Worm (Caenorhabditis elegans) whole organism, L4 larva: ENCODE results near the gene nhr-12.
A peak's percentile ranks its signal among the peaks of the same experiment; 100 is the strongest.

Experiments used
- F26F4.8 ChIP-seq: fragments of 200-800 bp; sonication (Bioruptor generic); conservative IDR thresholded peaks from 2 replicates; pipeline ENCODE4 v1.3.6; 2022; ENCODE audit warnings: missing genetic modification characterization, missing compliant biosample characterization
- F44E2.7 ChIP-seq: fragments of 200-800 bp; sonication (Bioruptor generic); IDR thresholded peaks from 2 replicates; pipeline ENCODE4 v2.1.2; 2022; ENCODE audit warnings: missing genetic modification characterization, missing compliant biosample characterization
- F49E8.2 ChIP-seq: sonication (generic microtip); optimal IDR thresholded peaks from 2 replicates; lab custom pipeline; 2016; ENCODE audit warnings: missing compliant biosample characterization, mild to moderate bottlenecking, missing genetic modification characterization, borderline replicate concordance
- Y48G9A.11 ChIP-seq: fragments of 200-800 bp; sonication (Bioruptor generic); IDR thresholded peaks from 2 replicates; pipeline ENCODE4 v1.3.6; 2022; ENCODE audit warnings: missing genetic modification reagents, missing genetic modification characterization, missing compliant biosample characterization
- Y75B8A.6 ChIP-seq: fragments of 200-800 bp; sonication (Bioruptor generic); IDR thresholded peaks from 2 replicates; pipeline ENCODE4 v1.3.6; 2022; ENCODE audit warnings: missing genetic modification reagents, missing genetic modification characterization, missing compliant biosample characterization
- aha-1 ChIP-seq: fragments of 150-350 bp; peaks from one replicate; lab custom pipeline; 2014; ENCODE audit warnings: missing biosample characterization, missing genetic modification characterization
- ama-1 ChIP-seq: fragments of 150-350 bp; optimal IDR thresholded peaks from 2 replicates; lab custom pipeline; 2014; ENCODE audit warnings: inconsistent platforms, mixed read lengths
- arid-1 ChIP-seq: fragments of 200-800 bp; sonication (Bioruptor generic); conservative IDR thresholded peaks from 2 replicates; pipeline ENCODE4 v1.3.6; 2022; ENCODE audit warnings: missing genetic modification reagents, missing genetic modification characterization, missing compliant biosample characterization
- ceh-44 ChIP-seq: fragments of 200-800 bp; sonication (Bioruptor generic); IDR thresholded peaks from 2 replicates; pipeline ENCODE4 v1.3.6; 2022; ENCODE audit warnings: missing genetic modification reagents, missing genetic modification characterization, missing compliant biosample characterization
- ceh-62 ChIP-seq: sonication (generic microtip); optimal IDR thresholded peaks from 2 replicates; lab custom pipeline; 2017; ENCODE audit warnings: missing biosample characterization, missing genetic modification characterization
- ces-1 ChIP-seq: fragments of 150-350 bp; sonication (generic microtip); optimal IDR thresholded peaks from 4 replicates; lab custom pipeline; 2014; ENCODE audit warnings: missing biosample characterization, missing genetic modification reagents, missing genetic modification characterization
- daf-16 ChIP-seq, 3 experiments: sonication (generic microtip); optimal IDR thresholded peaks; 2 replicates each; lab custom pipeline; 2016 to 2017; ENCODE audit warnings: missing genetic modification characterization in 3 of 3, missing genetic modification reagents in 3 of 3, mild to moderate bottlenecking in 2 of 3, missing compliant biosample characterization in 2 of 3, missing biosample characterization in 1 of 3, moderate library complexity in 1 of 3
- dmd-8 ChIP-seq: fragments of 200-800 bp; sonication (Bioruptor generic); IDR thresholded peaks from 2 replicates; pipeline ENCODE4 v1.3.6; 2022; ENCODE audit warnings: missing genetic modification characterization, missing compliant biosample characterization
- duxl-1 ChIP-seq: sonication (generic microtip); optimal IDR thresholded peaks from 2 replicates; lab custom pipeline; 2016; ENCODE audit warnings: mild to moderate bottlenecking, missing genetic modification characterization, moderate library complexity, missing compliant biosample characterization; ENCODE audit not compliant: poor library complexity
- dve-1 ChIP-seq: sonication (generic microtip); optimal IDR thresholded peaks from 2 replicates; lab custom pipeline; 2017; ENCODE audit warnings: antibody characterized with exemption, mild to moderate bottlenecking, missing genetic modification characterization, missing compliant biosample characterization; ENCODE audit not compliant: insufficient read depth
- egl-27 ChIP-seq: sonication (generic microtip); optimal IDR thresholded peaks from 3 replicates; lab custom pipeline; 2017; ENCODE audit warnings: missing biosample characterization, missing genetic modification reagents, missing genetic modification characterization
- hif-1 ChIP-seq, 2 experiments: sonication (generic microtip); optimal IDR thresholded peaks; 2 replicates each; lab custom pipeline; 2016 to 2017; ENCODE audit warnings: missing compliant biosample characterization in 2 of 2, missing genetic modification characterization in 2 of 2, missing genetic modification reagents in 2 of 2, missing genotype in 2 of 2, mild to moderate bottlenecking in 1 of 2
- hlh-11 ChIP-seq: fragments of 200-800 bp; sonication (Bioruptor generic); optimal IDR thresholded peaks from 2 replicates; lab custom pipeline; 2018; ENCODE audit warnings: mild to moderate bottlenecking, missing genetic modification characterization, missing compliant biosample characterization
- hlh-30 ChIP-seq: sonication (generic microtip); optimal IDR thresholded peaks from 2 replicates; lab custom pipeline; 2017; ENCODE audit warnings: antibody characterized with exemption, mild to moderate bottlenecking, missing genetic modification characterization, missing compliant biosample characterization; ENCODE audit not compliant: insufficient read depth
- jun-1 ChIP-seq: fragments of 150-350 bp; optimal IDR thresholded peaks from 2 replicates; lab custom pipeline; 2014; ENCODE audit warnings: missing biosample characterization, missing genetic modification reagents, missing genetic modification characterization
- lin-1 ChIP-seq: fragments of 200-800 bp; sonication (Bioruptor generic); IDR thresholded peaks from 2 replicates; pipeline ENCODE4 v1.3.6; 2022; ENCODE audit warnings: missing genetic modification reagents, missing genetic modification characterization, missing compliant biosample characterization
- lin-13 ChIP-seq: fragments of 150-350 bp; optimal IDR thresholded peaks from 2 replicates; lab custom pipeline; 2014; ENCODE audit warnings: missing biosample characterization, missing genetic modification reagents, missing genetic modification characterization
- lin-15B ChIP-seq: fragments of 150-350 bp; sonication (generic microtip); optimal IDR thresholded peaks from 3 replicates; lab custom pipeline; 2014; ENCODE audit warnings: missing biosample characterization, missing genetic modification characterization
- lin-29 ChIP-seq: fragments of 200-800 bp; sonication (Bioruptor generic); IDR thresholded peaks from 2 replicates; pipeline ENCODE4 v1.3.6; 2022; ENCODE audit warnings: missing genetic modification reagents, missing genetic modification characterization, missing compliant biosample characterization
- lin-38 ChIP-seq: fragments of 200-800 bp; sonication (Bioruptor generic); IDR thresholded peaks from 2 replicates; pipeline ENCODE4 v1.3.6; 2022; ENCODE audit warnings: missing genetic modification reagents, missing genetic modification characterization, missing compliant biosample characterization
- lsy-2 ChIP-seq, 2 experiments: fragments of 150-350 bp in 1 of 2; sonication (generic microtip) in 1 of 2; optimal IDR thresholded peaks; 2 replicates each; lab custom pipeline; 2014 to 2017; ENCODE audit warnings: missing biosample characterization in 2 of 2, missing genetic modification characterization in 2 of 2
- madf-9 ChIP-seq: fragments of 200-800 bp; sonication (Bioruptor generic); conservative IDR thresholded peaks from 2 replicates; pipeline ENCODE4 v1.3.6; 2022; ENCODE audit warnings: missing genetic modification reagents, missing genetic modification characterization, missing compliant biosample characterization
- mdl-1 ChIP-seq, 2 experiments: fragments of 150-350 bp in 1 of 2; sonication (generic microtip) in 1 of 2; optimal IDR thresholded peaks; 2 replicates each; lab custom pipeline; 2014 to 2017; ENCODE audit warnings: missing biosample characterization in 2 of 2, missing genetic modification characterization in 2 of 2
- mep-1 ChIP-seq: fragments of 150-350 bp; sonication (generic microtip); optimal IDR thresholded peaks from 3 replicates; lab custom pipeline; 2014; ENCODE audit warnings: missing biosample characterization, missing genetic modification characterization
- mes-2 ChIP-seq: sonication (generic microtip); optimal IDR thresholded peaks from 2 replicates; lab custom pipeline; 2016; ENCODE audit warnings: missing genotype, mild to moderate bottlenecking, missing genetic modification characterization, missing compliant biosample characterization; ENCODE audit not compliant: poor library complexity, severe bottlenecking
- mxl-3 ChIP-seq: fragments of 200-800 bp; sonication (Bioruptor generic); optimal IDR thresholded peaks from 2 replicates; lab custom pipeline; 2018; ENCODE audit warnings: mild to moderate bottlenecking, missing genetic modification characterization, missing compliant biosample characterization
- nhr-10 ChIP-seq: fragments of 150-350 bp; optimal IDR thresholded peaks from 2 replicates; lab custom pipeline; 2014; ENCODE audit warnings: missing biosample characterization, missing genetic modification characterization
- nhr-102 ChIP-seq: sonication (generic microtip); optimal IDR thresholded peaks from 2 replicates; lab custom pipeline; 2016; ENCODE audit warnings: mild to moderate bottlenecking, missing genetic modification characterization, moderate library complexity, missing compliant biosample characterization
- nhr-11 ChIP-seq: fragments of 150-350 bp; optimal IDR thresholded peaks from 2 replicates; lab custom pipeline; 2014; ENCODE audit warnings: missing biosample characterization, missing genetic modification characterization
- nhr-25 ChIP-seq: sonication (generic microtip); optimal IDR thresholded peaks from 2 replicates; lab custom pipeline; 2017; ENCODE audit warnings: missing genetic modification characterization, mild to moderate bottlenecking, missing compliant biosample characterization, antibody characterized with exemption, moderate library complexity, borderline replicate concordance; ENCODE audit not compliant: insufficient read depth
- nhr-28 ChIP-seq: fragments of 150-350 bp; optimal IDR thresholded peaks from 2 replicates; lab custom pipeline; 2014; ENCODE audit warnings: missing biosample characterization, missing genetic modification characterization
- nhr-48 ChIP-seq: sonication (generic microtip); optimal IDR thresholded peaks from 2 replicates; lab custom pipeline; 2016; ENCODE audit warnings: mild to moderate bottlenecking, missing genetic modification characterization, missing compliant biosample characterization
- saeg-2 ChIP-seq: fragments of 200-800 bp; sonication (Bioruptor generic); IDR thresholded peaks from 2 replicates; pipeline ENCODE4 v1.3.6; 2022; ENCODE audit warnings: missing genetic modification reagents, missing genetic modification characterization, missing compliant biosample characterization
- snpc-1.2 ChIP-seq: fragments of 200-800 bp; sonication (Bioruptor generic); IDR thresholded peaks from 2 replicates; pipeline ENCODE4 v1.3.6; 2022; ENCODE audit warnings: missing genetic modification reagents, missing genetic modification characterization, missing compliant biosample characterization
- spr-1 ChIP-seq: sonication (generic microtip); optimal IDR thresholded peaks from 2 replicates; lab custom pipeline; 2016; ENCODE audit warnings: mild to moderate bottlenecking, missing genetic modification characterization, missing compliant biosample characterization
- tag-97 ChIP-seq: fragments of 200-800 bp; sonication (Bioruptor generic); IDR thresholded peaks from 2 replicates; pipeline ENCODE4 v1.3.6; 2022; ENCODE audit warnings: missing genetic modification characterization, missing compliant biosample characterization
- tra-1 ChIP-seq: fragments of 200-800 bp; sonication (Bioruptor generic); IDR thresholded peaks from 2 replicates; pipeline ENCODE4 v1.3.6; 2022; ENCODE audit warnings: missing genetic modification reagents, missing genetic modification characterization, missing compliant biosample characterization
- unc-62 ChIP-seq, 3 experiments: fragments of 150-350 bp in 1 of 3; sonication (generic microtip); optimal IDR thresholded peaks in 2 of 3; peaks in 1 of 3; 1 replicate in 1 of 3; 2 replicates in 2 of 3; lab custom pipeline; 2014 to 2017; ENCODE audit warnings: missing biosample characterization in 3 of 3, missing genetic modification characterization in 3 of 3, missing genetic modification reagents in 3 of 3, missing genotype in 1 of 3
- zag-1 ChIP-seq: fragments of 150-350 bp; optimal IDR thresholded peaks from 2 replicates; lab custom pipeline; 2014; ENCODE audit warnings: missing biosample characterization, missing genetic modification characterization
- zfp-2 ChIP-seq: sonication (generic microtip); optimal IDR thresholded peaks from 2 replicates; lab custom pipeline; 2016; ENCODE audit warnings: mild to moderate bottlenecking, missing genetic modification characterization, missing compliant biosample characterization
- zfp-3 ChIP-seq: fragments of 200-800 bp; sonication (Bioruptor generic); conservative IDR thresholded peaks from 2 replicates; pipeline ENCODE4 v1.3.6; 2022; ENCODE audit warnings: missing genetic modification reagents, missing genetic modification characterization, missing compliant biosample characterization
- ztf-11 ChIP-seq: fragments of 150-350 bp; optimal IDR thresholded peaks from 2 replicates; lab custom pipeline; 2014; ENCODE audit warnings: missing biosample characterization, missing genetic modification characterization

The nhr-12 gene

DNA sequence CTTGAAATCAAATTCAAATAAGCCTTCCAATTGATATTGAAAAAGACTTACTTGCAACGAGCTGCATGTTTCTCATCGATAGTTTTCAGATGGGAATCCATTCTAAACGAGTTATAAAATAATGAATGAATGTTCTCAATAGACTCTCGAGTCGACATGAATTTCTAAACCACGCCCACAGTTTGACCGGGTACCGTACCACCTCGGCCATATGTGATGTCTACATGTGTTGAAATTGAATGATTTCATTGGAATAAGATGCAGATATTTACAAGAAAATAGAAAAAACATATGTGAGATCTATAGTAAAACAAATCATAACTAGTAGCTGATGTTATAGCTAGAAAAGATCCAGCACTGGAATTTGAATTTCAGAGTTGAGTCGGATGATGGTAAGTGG lies 6.6 kb upstream of the nhr-12 start, which contains the start of gene R04B5.7:
Gene R04B5.7 (minus strand): TSS at position 101 of the 400 bp plus-strand sequence.
- no peak for TF ChIP-seq lin-29 (GFP tag; lab: Robert Waterston, UW)
- no peak for TF ChIP-seq nhr-28
- no peak for TF ChIP-seq ztf-11
- TF ChIP-seq unc-62 (GFP tag; optimal IDR thresholded peaks at IDR 0.05 in 1 of 2; lab: Kevin White, UChicago): peak in 1 of 2 experiments; percentile 19
- TF ChIP-seq unc-62 (tag; optimal IDR thresholded peaks at IDR 0.05; lab: Kevin White, UChicago): no peak
- TF ChIP-seq Y48G9A.11: no peak
- TF ChIP-seq nhr-48 (tag; lab: Kevin White, UChicago): no peak
- no peak for TF ChIP-seq daf-16 (GFP tag; optimal IDR thresholded peaks at IDR 0.05; lab: Kevin White, UChicago)
- TF ChIP-seq daf-16 (tag; optimal IDR thresholded peaks at IDR 0.05; lab: Kevin White, UChicago): no peak
- TF ChIP-seq dmd-8 (GFP tag; lab: Robert Waterston, UW): no peak
- TF ChIP-seq aha-1 (tag; lab: Kevin White, UChicago): no peak

DNA sequence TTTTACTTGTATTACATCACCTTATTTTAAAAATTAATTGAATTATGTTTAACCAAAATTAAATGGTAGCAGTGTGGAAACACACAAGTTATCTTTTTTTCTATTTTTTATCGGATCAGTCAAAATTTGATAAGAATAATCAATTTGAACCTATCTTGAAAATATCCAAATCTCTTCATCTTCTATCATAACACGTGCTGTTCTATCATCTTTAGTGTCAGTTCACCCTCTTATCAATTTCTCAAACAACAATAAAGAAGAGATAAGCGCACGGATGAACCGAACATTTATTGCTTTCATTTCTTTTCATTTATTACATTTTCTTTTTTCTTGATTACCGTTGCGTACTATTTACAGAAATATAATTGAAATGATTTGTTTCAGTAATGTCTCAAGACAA lies 3.3 kb upstream of the nhr-12 start, which contains the start of gene R04B5.5:
Gene R04B5.5 (plus strand): TSS at position 378 of the 400 bp plus-strand sequence.
- TF ChIP-seq F49E8.2 (tag; lab: Kevin White, UChicago) (no peak), duxl-1 (tag; lab: Kevin White, UChicago) (no peak), ceh-62 (tag; lab: Kevin White, UChicago) (no peak), egl-27 (tag; lab: Kevin White, UChicago) (no peak), nhr-25 (tag; lab: Kevin White, UChicago) (no peak), saeg-2 (GFP tag; lab: Robert Waterston, UW) (no peak), unc-62 (GFP tag; optimal IDR thresholded peaks at IDR 0.05 in 1 of 2; lab: Kevin White, UChicago) (no peak), unc-62 (tag; optimal IDR thresholded peaks at IDR 0.05; lab: Kevin White, UChicago) (no peak), F26F4.8 (no peak), ceh-44 (GFP tag; lab: Robert Waterston, UW) (no peak), mxl-3 (GFP tag; lab: Kevin White, UChicago) (peak; percentile 79), jun-1 (tag; lab: Kevin White, UChicago) (no peak), lin-13 (GFP tag; lab: Kevin White, UChicago) (no peak), lin-15B (tag; lab: Kevin White, UChicago) (no peak), tra-1 (GFP tag; lab: Robert Waterston, UW) (0 out of 2 replicates have a peak, but pooled peaks have one; percentile 46), arid-1 (GFP tag; lab: Robert Waterston, UW) (no peak), zag-1 (tag; lab: Kevin White, UChicago) (no peak), ces-1 (GFP tag; lab: Kevin White, UChicago) (no peak), zfp-2 (no peak), nhr-10 (tag; lab: Kevin White, UChicago) (peak; percentile 85), lin-38 (no peak), dve-1 (tag; lab: Kevin White, UChicago) (peak; percentile 98), hif-1 (tag; optimal IDR thresholded peaks at IDR 0.05; lab: Kevin White, UChicago) (no peak), nhr-102 (tag; lab: Kevin White, UChicago) (peak; percentile 48), snpc-1.2 (GFP tag; lab: Robert Waterston, UW) (no peak), tag-97 (GFP tag; lab: Robert Waterston, UW) (no peak), lsy-2 (tag; optimal IDR thresholded peaks at IDR 0.05; lab: Kevin White, UChicago) (peak in 1 of 2 experiments; percentile 33), nhr-11 (peak; percentile 24), Y75B8A.6 (GFP tag; lab: Robert Waterston, UW) (no peak), ama-1 (lab: Kevin White, UChicago) (no peak), madf-9 (GFP tag; lab: Robert Waterston, UW) (no peak), nhr-28 (peak; percentile 90), lin-1 (GFP tag; lab: Robert Waterston, UW) (no peak), mdl-1 (tag; optimal IDR thresholded peaks at IDR 0.05; lab: Kevin White, UChicago) (peak in 1 of 2 experiments; percentile 85), hlh-11 (tag; lab: Kevin White, UChicago) (peak; percentile 74), spr-1 (tag; lab: Kevin White, UChicago) (no peak), mes-2 (tag; lab: Kevin White, UChicago) (no peak), mep-1 (tag; lab: Kevin White, UChicago) (peak; percentile 13), hlh-30 (tag; lab: Kevin White, UChicago) (peak; percentile 58), F44E2.7 (GFP tag; lab: Robert Waterston, UW) (no peak), zfp-3 (GFP tag; lab: Robert Waterston, UW) (no peak), daf-16 (GFP tag; optimal IDR thresholded peaks at IDR 0.05; lab: Kevin White, UChicago) (no peak), daf-16 (tag; optimal IDR thresholded peaks at IDR 0.05; lab: Kevin White, UChicago) (peak; percentile 70)
